Worm (Caenorhabditis elegans): ENCODE data around the gene dpy-11.

dpy-11 gene

ce11 chrV:6533030-6533429 is 18.0 kb upstream of the dpy-11 start, which contains the start of gene hpo-26:
hpo-26 (minus strand) TSS chrV:6533060.
- TF ChIP-seq B0310.2 (tag; optimal IDR thresholded peaks at IDR 0.05) = no peak
- TF ChIP-seq ceh-36 (tag; optimal IDR thresholded peaks at IDR 0.05) = no peak
- TF ChIP-seq tra-4 (tag; optimal IDR thresholded peaks at IDR 0.05) = no peak
- TF ChIP-seq tbx-37 (GFP tag; conservative IDR thresholded peaks at IDR 0.05) = no peak
- TF ChIP-seq ets-7 (tag; optimal IDR thresholded peaks at IDR 0.05) = no peak
- TF ChIP-seq scrt-1 (GFP tag; IDR thresholded peaks at IDR 0.05) = no peak
- no peak for TF ChIP-seq tbx-11 (GFP tag; IDR thresholded peaks at IDR 0.05)
- TF ChIP-seq sea-1 (GFP tag; conservative IDR thresholded peaks at IDR 0.05) = no peak
- TF ChIP-seq ama-1 (optimal IDR thresholded peaks at IDR 0.05) = no peak
- no peak for TF ChIP-seq pes-1 (GFP tag; IDR thresholded peaks at IDR 0.05)
- TF ChIP-seq aly-1 (tag; optimal IDR thresholded peaks at IDR 0.05) = no peak
- TF ChIP-seq hmbx-1 (tag; optimal IDR thresholded peaks at IDR 0.05) = no peak
- TF ChIP-seq flt-1 (GFP tag; IDR thresholded peaks at IDR 0.05) = no peak
- TF ChIP-seq F13C5.2 (tag; optimal IDR thresholded peaks at IDR 0.05) = no peak
- TF ChIP-seq hmg-4 (GFP tag; optimal IDR thresholded peaks at IDR 0.05) = no peak
- TF ChIP-seq hnd-1 (tag; optimal IDR thresholded peaks at IDR 0.05) = no peak
- no peak for TF ChIP-seq ceh-13 (GFP tag; optimal IDR thresholded peaks at IDR 0.05)

ce11 chrV:6524757-6525156 is 9.7 kb upstream of the dpy-11 start, which contains the start of gene acs-1:
acs-1 (plus strand) TSS chrV:6524989.
- no peak for TF ChIP-seq pes-1 (GFP tag; IDR thresholded peaks at IDR 0.05)
- no peak for TF ChIP-seq hnd-1 (tag; optimal IDR thresholded peaks at IDR 0.05)
- no peak for TF ChIP-seq tbx-37 (GFP tag; conservative IDR thresholded peaks at IDR 0.05)
- no peak for TF ChIP-seq hmbx-1 (tag; optimal IDR thresholded peaks at IDR 0.05)
- no peak for TF ChIP-seq B0310.2 (tag; optimal IDR thresholded peaks at IDR 0.05)
- no peak for TF ChIP-seq ama-1 (optimal IDR thresholded peaks at IDR 0.05)
- TF ChIP-seq flt-1 (GFP tag; IDR thresholded peaks at IDR 0.05) = no peak
- no peak for TF ChIP-seq sea-1 (GFP tag; conservative IDR thresholded peaks at IDR 0.05)
- no peak for TF ChIP-seq hmg-4 (GFP tag; optimal IDR thresholded peaks at IDR 0.05)
- no peak for TF ChIP-seq aly-1 (tag; optimal IDR thresholded peaks at IDR 0.05)
- TF ChIP-seq tbx-11 (GFP tag; IDR thresholded peaks at IDR 0.05) = no peak
- TF ChIP-seq ceh-36 (tag; optimal IDR thresholded peaks at IDR 0.05) = no peak
- TF ChIP-seq ceh-13 (GFP tag; optimal IDR thresholded peaks at IDR 0.05) = no peak
- no peak for TF ChIP-seq ets-7 (tag; optimal IDR thresholded peaks at IDR 0.05)

ce11 chrV:6522879-6523497 is 7.9 kb upstream of the dpy-11 start:
- TF ChIP-seq F13C5.2 (tag; optimal IDR thresholded peaks at IDR 0.05) (no peak), hmbx-1 (tag; optimal IDR thresholded peaks at IDR 0.05) (no peak), ama-1 (optimal IDR thresholded peaks at IDR 0.05) (no peak), B0310.2 (tag; optimal IDR thresholded peaks at IDR 0.05) (no peak), ets-7 (tag; optimal IDR thresholded peaks at IDR 0.05) (no peak), sea-1 (GFP tag; conservative IDR thresholded peaks at IDR 0.05) (no peak), tra-4 (tag; optimal IDR thresholded peaks at IDR 0.05) (no peak), flt-1 (GFP tag; IDR thresholded peaks at IDR 0.05) (no peak), scrt-1 (GFP tag; IDR thresholded peaks at IDR 0.05) (no peak), tbx-11 (GFP tag; IDR thresholded peaks at IDR 0.05) (no peak), hnd-1 (tag; optimal IDR thresholded peaks at IDR 0.05) (no peak), ceh-13 (GFP tag; optimal IDR thresholded peaks at IDR 0.05) (no peak), aly-1 (tag; optimal IDR thresholded peaks at IDR 0.05) (no peak), hmg-4 (GFP tag; optimal IDR thresholded peaks at IDR 0.05) (no peak), tbx-37 (GFP tag; conservative IDR thresholded peaks at IDR 0.05) (no peak), pes-1 (GFP tag; IDR thresholded peaks at IDR 0.05) (no peak), ceh-36 (tag; optimal IDR thresholded peaks at IDR 0.05) (no peak)

DNA sequence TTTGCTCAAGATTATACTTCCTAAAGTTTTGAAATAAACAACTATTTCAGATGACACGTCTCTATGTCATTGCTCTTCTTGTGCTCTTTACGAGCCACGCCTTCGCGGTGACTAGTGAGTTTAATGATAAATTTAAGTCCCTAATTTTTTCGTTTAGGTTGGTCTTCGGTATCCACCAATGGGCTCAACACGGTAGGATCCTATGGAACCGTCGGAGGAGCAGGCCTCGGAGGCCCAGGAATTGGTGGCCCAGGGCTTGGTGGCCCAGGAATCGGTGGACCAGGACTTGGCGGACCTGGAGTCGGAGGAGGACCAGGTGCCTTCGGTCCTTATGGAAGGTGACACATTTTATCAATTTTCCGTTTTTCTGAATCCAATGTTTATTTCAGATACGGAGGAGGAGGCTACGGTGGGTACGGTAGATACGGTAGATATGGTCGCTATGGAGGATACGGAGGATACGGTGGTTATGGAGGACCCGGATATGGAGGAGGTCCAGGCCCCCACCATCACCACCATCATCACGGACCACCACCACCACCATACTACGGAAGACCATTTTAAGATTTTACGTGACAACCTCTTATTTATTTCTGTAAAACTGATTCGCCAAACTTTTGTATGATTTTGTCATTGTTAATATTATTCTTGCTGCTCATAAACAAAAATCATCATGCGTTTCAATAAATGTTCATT is 5.5 kb upstream of the dpy-11 start, which contains the start of the genes F46E10.2 and F46E10.18:
Gene F46E10.2 (plus strand): TSS at position 51 of the 696 bp plus-strand sequence.
Gene F46E10.18 (plus strand): TSS at position 646 of the 696 bp plus-strand sequence.
- TF ChIP-seq hnd-1 (tag; optimal IDR thresholded peaks at IDR 0.05) (no peak), tra-4 (tag; optimal IDR thresholded peaks at IDR 0.05) (no peak), tbx-37 (GFP tag; conservative IDR thresholded peaks at IDR 0.05) (no peak), F13C5.2 (tag; optimal IDR thresholded peaks at IDR 0.05) (no peak), hmg-4 (GFP tag; optimal IDR thresholded peaks at IDR 0.05) (no peak)

DNA sequence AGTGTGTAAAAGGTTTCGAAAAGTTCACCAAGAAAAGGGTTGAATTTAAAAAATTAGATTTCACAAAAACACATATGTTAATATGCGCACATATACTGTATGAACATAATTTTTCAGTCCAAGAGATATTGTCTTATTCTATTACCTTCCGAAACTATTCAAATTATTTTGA is 3.1 kb upstream of the dpy-11 start, which contains the start of gene F46E10.3:
Gene F46E10.3 (plus strand): TSS at position 73 of the 172 bp plus-strand sequence.
- TF ChIP-seq F13C5.2 (tag; optimal IDR thresholded peaks at IDR 0.05) = no peak
- TF ChIP-seq aly-1 (tag; optimal IDR thresholded peaks at IDR 0.05) = no peak

ce11 chrV:6517305-6518224 is 2.5 kb upstream of the dpy-11 start:
- TF ChIP-seq sea-1 (GFP tag; conservative IDR thresholded peaks at IDR 0.05) = no peak
- TF ChIP-seq hmg-4 (GFP tag; optimal IDR thresholded peaks at IDR 0.05) = no peak
- no peak for TF ChIP-seq tbx-37 (GFP tag; conservative IDR thresholded peaks at IDR 0.05)
- no peak for TF ChIP-seq flt-1 (GFP tag; IDR thresholded peaks at IDR 0.05)
- no peak for TF ChIP-seq pes-1 (GFP tag; IDR thresholded peaks at IDR 0.05)
- TF ChIP-seq tbx-11 (GFP tag; IDR thresholded peaks at IDR 0.05) = no peak
- no peak for TF ChIP-seq ceh-13 (GFP tag; optimal IDR thresholded peaks at IDR 0.05)
- TF ChIP-seq hmbx-1 (tag; optimal IDR thresholded peaks at IDR 0.05) = no peak
- TF ChIP-seq F13C5.2 (tag; optimal IDR thresholded peaks at IDR 0.05) = no peak
- TF ChIP-seq B0310.2 (tag; optimal IDR thresholded peaks at IDR 0.05) = no peak
- TF ChIP-seq aly-1 (tag; optimal IDR thresholded peaks at IDR 0.05) = no peak
